Worm (Caenorhabditis elegans): Measurements from ENCODE around the gene lgc-30.
"Not testable (repeated sequence)": the region's sequence is repeated elsewhere in the genome, so short reads cannot be mapped to it uniquely, and the experiment has no call there.

The lgc-30 gene

ce11 chrIV:884707-885394 lies 39.8 kb upstream of the lgc-30 start, which contains the start of gene mak-2 (continued):
- peak; percentile 58 for TF ChIP-seq nhr-25 (tag; optimal IDR thresholded peaks at IDR 0.05)
- TF ChIP-seq egl-27 (tag; optimal IDR thresholded peaks at IDR 0.05), result no peak
- no peak for TF ChIP-seq nhr-11 (tag; optimal IDR thresholded peaks at IDR 0.05)
- TF ChIP-seq sma-9 (GFP tag; optimal IDR thresholded peaks at IDR 0.05), result no peak
- TF ChIP-seq sma-9 (tag; optimal IDR thresholded peaks at IDR 0.05), result no peak
- no peak for TF ChIP-seq nhr-10 (tag; optimal IDR thresholded peaks at IDR 0.05)
- no peak for TF ChIP-seq ZK546.5 (tag; optimal IDR thresholded peaks at IDR 0.05)
- TF ChIP-seq dmd-4 (tag; optimal IDR thresholded peaks at IDR 0.05), result no peak

- not testable (repeated sequence) for TF ChIP-seq nhr-129, skn-1, peb-1 (tag; optimal IDR thresholded peaks at IDR 0.05)
Measured at ce11 chrIV:904963-905362, 19.7 kb upstream of the lgc-30 start, which contains the start of gene fbxc-12. Gene fbxc-12 (plus strand): TSS chrIV:905263.

ce11 chrIV:914856-915255 lies 9.8 kb upstream of the lgc-30 start:
- no peak for TF ChIP-seq sem-4 (tag; optimal IDR thresholded peaks at IDR 0.05)
- no peak for TF ChIP-seq egl-27 (tag; optimal IDR thresholded peaks at IDR 0.05)

- TF ChIP-seq nhr-11 (tag; optimal IDR thresholded peaks at IDR 0.05) (no peak), nhr-23 (tag; optimal IDR thresholded peaks at IDR 0.05) (no peak), ama-1 (optimal IDR thresholded peaks at IDR 0.05) (no peak), mdl-1 (tag; optimal IDR thresholded peaks at IDR 0.05) (no peak), ceh-82 (tag; optimal IDR thresholded peaks at IDR 0.05) (no peak), crh-2 (tag; optimal IDR thresholded peaks at IDR 0.05) (no peak), aly-2 (tag; optimal IDR thresholded peaks at IDR 0.05) (no peak), lin-11 (tag; optimal IDR thresholded peaks at IDR 0.05) (no peak)
Measured at ce11 chrIV:917640-918039, 7.0 kb upstream of the lgc-30 start.

ce11 chrIV:919690-920089 lies 5.0 kb upstream of the lgc-30 start, which contains the start of gene F58H7.5:
Gene F58H7.5 (plus strand): TSS chrIV:919990.
- TF ChIP-seq elt-3 (tag; optimal IDR thresholded peaks at IDR 0.05) (no peak), nhr-6 (tag; optimal IDR thresholded peaks at IDR 0.05) (no peak), alr-1 (tag; optimal IDR thresholded peaks at IDR 0.05) (no peak), skn-1 (tag; optimal IDR thresholded peaks at IDR 0.05) (no peak), snpc-4 (tag; optimal IDR thresholded peaks at IDR 0.05) (no peak), sem-4 (tag; optimal IDR thresholded peaks at IDR 0.05) (no peak), sma-3 (GFP tag; optimal IDR thresholded peaks at IDR 0.05) (no peak), crh-2 (tag; optimal IDR thresholded peaks at IDR 0.05) (no peak), lin-11 (tag; optimal IDR thresholded peaks at IDR 0.05) (no peak), lin-13 (GFP tag; optimal IDR thresholded peaks at IDR 0.05) (no peak)

- TF ChIP-seq sem-4 (tag; optimal IDR thresholded peaks at IDR 0.05) (no peak), R02D3.7 (tag; optimal IDR thresholded peaks at IDR 0.05) (no peak), sma-3 (GFP tag; optimal IDR thresholded peaks at IDR 0.05) (no peak), ztf-1 (GFP tag; conservative IDR thresholded peaks at IDR 0.05) (no peak), crh-2 (tag; optimal IDR thresholded peaks at IDR 0.05) (no peak), nhr-21 (tag; optimal IDR thresholded peaks at IDR 0.05) (no peak), blmp-1 (tag; optimal IDR thresholded peaks at IDR 0.05; ENCODE audit: insufficient read depth) (no peak), gmeb-1 (tag; optimal IDR thresholded peaks at IDR 0.05) (no peak)
Measured at ce11 chrIV:927510-927909, 2.8 kb downstream of the lgc-30 start.

- no peak for TF ChIP-seq ceh-16 (tag; optimal IDR thresholded peaks at IDR 0.05)
- TF ChIP-seq ceh-82 (tag; optimal IDR thresholded peaks at IDR 0.05), result no peak
- no peak for TF ChIP-seq sem-4 (tag; optimal IDR thresholded peaks at IDR 0.05)
- no peak for TF ChIP-seq unc-55 (GFP tag; optimal IDR thresholded peaks at IDR 0.05)
- no peak for TF ChIP-seq egl-27 (tag; optimal IDR thresholded peaks at IDR 0.05)
- TF ChIP-seq lin-39 (tag; optimal IDR thresholded peaks at IDR 0.05), result no peak
- TF ChIP-seq alr-1 (tag; optimal IDR thresholded peaks at IDR 0.05), result no peak
- no peak for TF ChIP-seq lin-11 (tag; optimal IDR thresholded peaks at IDR 0.05)
- no peak for TF ChIP-seq nhr-12 (tag; optimal IDR thresholded peaks at IDR 0.05)
- TF ChIP-seq ZK546.5 (tag; optimal IDR thresholded peaks at IDR 0.05), result no peak
Measured at ce11 chrIV:935725-936124, 11.0 kb downstream of the lgc-30 start, which contains the start of gene F58H7.1. Gene F58H7.1 (minus strand): TSS chrIV:935825.
